Worm (Caenorhabditis elegans) whole organism, L1 larva: Measurements from ENCODE around the gene ins-10.

Experiments used
- ceh-82 ChIP-seq, 3 experiments: fragments of 150-350 bp in 1 of 3; sonication (generic microtip) in 2 of 3; optimal IDR thresholded peaks; 2 replicates each; lab custom pipeline; 2014 to 2017; ENCODE audit warnings: missing biosample characterization in 3 of 3, missing genetic modification characterization in 3 of 3
- lin-39 ChIP-seq: fragments of 150-350 bp; optimal IDR thresholded peaks from 2 replicates; lab custom pipeline; 2014; ENCODE audit warnings: missing biosample characterization, missing genetic modification reagents, missing genetic modification characterization
- pqm-1 ChIP-seq: sonication (generic microtip); optimal IDR thresholded peaks from 3 replicates; lab custom pipeline; 2017; ENCODE audit warnings: missing biosample characterization, missing genetic modification characterization
- unc-62 ChIP-seq: fragments of 150-350 bp; optimal IDR thresholded peaks from 2 replicates; lab custom pipeline; 2014; ENCODE audit warnings: missing biosample characterization, missing genetic modification reagents, missing genetic modification characterization
- zag-1 ChIP-seq: fragments of 150-350 bp; optimal IDR thresholded peaks from 2 replicates; lab custom pipeline; 2014; ENCODE audit warnings: missing biosample characterization, missing genetic modification characterization

ce11 chrV:14033649-14034048 lies at the start of gene ins-10:
- TF ChIP-seq ceh-82 (tag; optimal IDR thresholded peaks at IDR 0.05; lab: Kevin White, UChicago) (no peak), unc-62 (GFP tag; lab: Kevin White, UChicago) (no peak), zag-1 (tag; lab: Kevin White, UChicago) (no peak), pqm-1 (no peak), lin-39 (tag; lab: Kevin White, UChicago) (no peak)
